Worm (Caenorhabditis elegans): Measurements from ENCODE around the gene lbp-1.

Gene lbp-1

ce11 chrX:3290147-3290546, 31.2 kb downstream of the lbp-1 start:
- TF ChIP-seq mcd-1 (GFP tag; IDR thresholded peaks at IDR 0.05) = no peak
- no peak for TF ChIP-seq mes-4 (tag; optimal IDR thresholded peaks at IDR 0.05)
- TF ChIP-seq tlf-1 (GFP tag; optimal IDR thresholded peaks at IDR 0.05) = peak; percentile 41
- TF ChIP-seq somi-1 (GFP tag; optimal IDR thresholded peaks at IDR 0.05) = no peak
- no peak for TF ChIP-seq bed-2 (GFP tag; IDR thresholded peaks at IDR 0.05)
- TF ChIP-seq sdz-38 (tag; optimal IDR thresholded peaks at IDR 0.05) = no peak
- no peak for TF ChIP-seq F49E8.2 (tag; optimal IDR thresholded peaks at IDR 0.05; ENCODE audit: insufficient read depth)
- no peak for TF ChIP-seq lag-1 (GFP tag; IDR thresholded peaks at IDR 0.05)
- TF ChIP-seq nhr-120 (GFP tag; IDR thresholded peaks at IDR 0.05) = no peak
- TF ChIP-seq ets-4 (GFP tag; optimal IDR thresholded peaks at IDR 0.05) = peak; percentile 66
- peak; percentile 48 for TF ChIP-seq nhr-90 (tag; optimal IDR thresholded peaks at IDR 0.05)
- no peak for TF ChIP-seq unc-130 (GFP tag; optimal IDR thresholded peaks at IDR 0.05)
- TF ChIP-seq attf-3 (GFP tag; conservative IDR thresholded peaks at IDR 0.05) = no peak
- TF ChIP-seq madf-3 (GFP tag; IDR thresholded peaks at IDR 0.05) = no peak
- TF ChIP-seq atf-7 (tag; optimal IDR thresholded peaks at IDR 0.05) = peak; percentile 93
- no peak for TF ChIP-seq ztf-26 (tag; optimal IDR thresholded peaks at IDR 0.05)
- TF ChIP-seq ama-1 (optimal IDR thresholded peaks at IDR 0.05) = no peak
- TF ChIP-seq ama-1 (GFP tag; optimal IDR thresholded peaks at IDR 0.05) = no peak
- no peak for TF ChIP-seq cebp-1 (GFP tag; IDR thresholded peaks at IDR 0.05)
- TF ChIP-seq cebp-1 (tag; optimal IDR thresholded peaks at IDR 0.05) = no peak
- TF ChIP-seq unc-62 (GFP tag; optimal IDR thresholded peaks at IDR 0.05) = peak; percentile 31
- no peak for TF ChIP-seq gei-17 (GFP tag; optimal IDR thresholded peaks at IDR 0.05)
- no peak for TF ChIP-seq Y53F4B.3 (GFP tag; IDR thresholded peaks at IDR 0.05)
- no peak for TF ChIP-seq ekl-4 (GFP tag; IDR thresholded peaks at IDR 0.05)
- no peak for TF ChIP-seq ceh-91 (GFP tag; IDR thresholded peaks at IDR 0.05)
- TF ChIP-seq nfyb-1 (GFP tag; IDR thresholded peaks at IDR 0.05) = 0 out of 2 replicates have a peak, but pooled peaks have one; percentile 59
- peak; percentile 70; the same call in 1 of the 2 replicates for TF ChIP-seq B0336.3 (GFP tag; IDR thresholded peaks at IDR 0.05)
- TF ChIP-seq hlh-12 (tag; optimal IDR thresholded peaks at IDR 0.05) = no peak
- peak; percentile 74 for TF ChIP-seq F22D6.2 (tag; optimal IDR thresholded peaks at IDR 0.05)
- no peak for TF ChIP-seq B0261.1 (tag; optimal IDR thresholded peaks at IDR 0.05)
- no peak for TF ChIP-seq snpc-3.4 (tag; optimal IDR thresholded peaks at IDR 0.05)
- TF ChIP-seq mel-28 (tag; optimal IDR thresholded peaks at IDR 0.05; ENCODE audit: borderline replicate concordance) = no peak
- TF ChIP-seq pbrm-1 (GFP tag; IDR thresholded peaks at IDR 0.05) = no peak
- no peak for TF ChIP-seq K12H6.12 (tag; optimal IDR thresholded peaks at IDR 0.05)
- TF ChIP-seq nhr-80 (tag; optimal IDR thresholded peaks at IDR 0.05) = peak; percentile 99
- TF ChIP-seq hmg-20 (GFP tag; IDR thresholded peaks at IDR 0.05) = no peak
- TF ChIP-seq egl-18 (GFP tag; IDR thresholded peaks at IDR 0.05) = no peak
- TF ChIP-seq egl-44 (GFP tag; IDR thresholded peaks at IDR 0.05) = 0 out of 2 replicates have a peak, but pooled peaks have one; percentile 30
- no peak for TF ChIP-seq zfh-2 (GFP tag; conservative IDR thresholded peaks at IDR 0.05)
- TF ChIP-seq ceh-58 (GFP tag; IDR thresholded peaks at IDR 0.05) = no peak
- TF ChIP-seq madf-10 (tag; optimal IDR thresholded peaks at IDR 0.05) = peak; percentile 33
- no peak for TF ChIP-seq D2030.7 (GFP tag; IDR thresholded peaks at IDR 0.05)
- no peak for TF ChIP-seq hsf-1 (GFP tag; IDR thresholded peaks at IDR 0.05)
- TF ChIP-seq madf-8 (GFP tag; conservative IDR thresholded peaks at IDR 0.05) = no peak
- no peak for TF ChIP-seq lsl-1 (GFP tag; optimal IDR thresholded peaks at IDR 0.05)
- TF ChIP-seq pha-4 (tag; optimal IDR thresholded peaks at IDR 0.05) = peak; percentile 37
- TF ChIP-seq nfya-1 (tag; optimal IDR thresholded peaks at IDR 0.05; ENCODE audit: borderline replicate concordance, insufficient read depth) = no peak
- no peak for TF ChIP-seq F39B2.1 (GFP tag; IDR thresholded peaks at IDR 0.05)
- no peak for TF ChIP-seq ZK185.1 (tag; optimal IDR thresholded peaks at IDR 0.05; ENCODE audit: poor library complexity, severe bottlenecking)
- TF ChIP-seq let-607 (tag; optimal IDR thresholded peaks at IDR 0.05) = peak; percentile 36 to 39
